Worm (Caenorhabditis elegans): ENCODE measurements around the gene srsx-32.

- no peak for TF ChIP-seq cog-1 (tag; optimal IDR thresholded peaks at IDR 0.05)
- no peak for TF ChIP-seq tab-1 (GFP tag; IDR thresholded peaks at IDR 0.05)
- TF ChIP-seq med-1 (GFP tag; optimal IDR thresholded peaks at IDR 0.05; ENCODE audit: insufficient read depth): no peak
- no peak for TF ChIP-seq ztf-29 (GFP tag; IDR thresholded peaks at IDR 0.05)
- no peak for TF ChIP-seq klf-2 (GFP tag; conservative IDR thresholded peaks at IDR 0.05)
- no peak for TF ChIP-seq flt-1 (GFP tag; IDR thresholded peaks at IDR 0.05)
- no peak for TF ChIP-seq ref-1 (GFP tag; conservative IDR thresholded peaks at IDR 0.05)
Observed at ce11 chrV:6971567-6971966, 45.6 kb upstream of the srsx-32 start, which contains the start of gene srx-59.

Measured in whole organism, midembryonic.